Worm (Caenorhabditis elegans): ENCODE measurements around the gene C06A6.4.
A peak's percentile ranks its signal among the peaks of the same experiment; 100 is the strongest.

Gene C06A6.4

ce11 chrIV:7796432-7797113 is 32.5 kb downstream of the C06A6.4 start, which contains the start of gene sgo-1:
sgo-1 (minus strand) TSS chrIV:7796482.
- TF ChIP-seq dao-5 (tag; optimal IDR thresholded peaks at IDR 0.05) (no peak), him-1 (tag; optimal IDR thresholded peaks at IDR 0.05) (no peak), W03F9.2 (tag; optimal IDR thresholded peaks at IDR 0.05) (peak; percentile 52)

DNA sequence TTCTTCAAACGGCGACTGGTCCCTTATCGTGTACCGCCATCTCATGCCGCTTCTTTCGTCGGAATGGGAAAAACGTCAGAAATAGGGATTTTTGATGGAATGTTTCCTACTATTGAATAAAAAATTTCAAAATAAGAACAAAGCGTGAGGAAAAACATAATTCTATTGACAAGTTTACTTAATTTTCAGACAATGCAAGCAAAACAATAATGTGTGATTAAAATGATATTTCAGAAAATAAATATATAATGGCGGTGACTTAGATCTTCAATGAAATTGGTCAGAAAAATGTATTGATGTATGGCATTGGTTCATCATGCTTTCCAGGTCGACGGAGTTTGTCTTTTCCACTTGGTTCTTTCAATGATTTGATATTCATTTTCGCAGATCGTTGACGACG is 34.4 kb downstream of the C06A6.4 start, which contains the start of gene ntp-1:
Gene ntp-1, minus strand, starts transcription at position 101 of the 400 bp plus-strand sequence.
- TF ChIP-seq him-1 (tag; optimal IDR thresholded peaks at IDR 0.05) (no peak), W03F9.2 (tag; optimal IDR thresholded peaks at IDR 0.05) (no peak), dao-5 (tag; optimal IDR thresholded peaks at IDR 0.05) (no peak)

- TF ChIP-seq dao-5 (tag; optimal IDR thresholded peaks at IDR 0.05) (no peak), him-1 (tag; optimal IDR thresholded peaks at IDR 0.05) (no peak), W03F9.2 (tag; optimal IDR thresholded peaks at IDR 0.05) (no peak)
Observed at ce11 chrIV:7791821-7792446, 37.2 kb downstream of the C06A6.4 start, which contains the start of gene C33H5.13. C33H5.13 (minus strand) TSS chrIV:7792263.

DNA sequence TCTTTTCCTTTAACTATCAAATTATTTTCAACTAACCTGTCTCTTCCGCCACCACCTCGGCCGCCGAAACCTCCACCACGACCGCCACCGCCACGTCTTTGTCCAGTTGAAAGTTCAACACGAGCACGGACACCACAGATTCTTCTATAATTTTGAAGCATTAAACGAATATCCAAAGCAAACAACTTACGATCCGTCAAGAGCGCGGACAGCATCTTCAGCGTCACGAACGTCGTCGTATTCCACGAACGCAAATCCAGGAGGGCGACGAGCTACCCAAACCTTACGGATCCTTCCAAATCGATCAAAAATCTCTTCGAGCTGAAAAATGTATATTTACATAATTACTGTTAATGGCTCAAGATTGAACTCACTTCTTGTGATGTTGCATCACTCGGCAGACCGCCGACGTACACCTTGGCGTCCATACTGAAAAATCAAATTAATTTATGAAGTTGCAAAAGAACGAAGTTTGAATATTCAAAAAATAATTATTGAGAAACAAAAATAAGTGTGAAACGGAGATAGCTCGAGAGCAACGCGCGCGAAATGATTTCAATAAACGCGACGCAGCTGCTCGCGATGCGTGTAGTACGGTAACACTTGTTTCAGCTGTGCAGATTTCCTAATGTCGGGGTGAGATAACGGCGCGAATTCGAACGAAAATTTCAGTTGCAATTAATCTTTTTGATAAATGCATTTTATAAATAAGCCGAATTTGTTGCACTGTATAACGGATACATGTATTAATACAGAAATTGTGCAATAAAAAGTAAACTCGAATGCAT is 38.1 kb downstream of the C06A6.4 start, which contains the start of gene rsp-6:
Gene rsp-6, minus strand, starts transcription at position 429 of the 788 bp plus-strand sequence.
- peak; percentile 29 for TF ChIP-seq him-1 (tag; optimal IDR thresholded peaks at IDR 0.05)
- TF ChIP-seq W03F9.2 (tag; optimal IDR thresholded peaks at IDR 0.05), result peak; percentile 85
- no peak for TF ChIP-seq dao-5 (tag; optimal IDR thresholded peaks at IDR 0.05)

- no peak for TF ChIP-seq him-1 (tag; optimal IDR thresholded peaks at IDR 0.05)
- TF ChIP-seq W03F9.2 (tag; optimal IDR thresholded peaks at IDR 0.05), result no peak
- no peak for TF ChIP-seq dao-5 (tag; optimal IDR thresholded peaks at IDR 0.05)
Observed at ce11 chrIV:7790151-7790691, 38.9 kb downstream of the C06A6.4 start.

DNA sequence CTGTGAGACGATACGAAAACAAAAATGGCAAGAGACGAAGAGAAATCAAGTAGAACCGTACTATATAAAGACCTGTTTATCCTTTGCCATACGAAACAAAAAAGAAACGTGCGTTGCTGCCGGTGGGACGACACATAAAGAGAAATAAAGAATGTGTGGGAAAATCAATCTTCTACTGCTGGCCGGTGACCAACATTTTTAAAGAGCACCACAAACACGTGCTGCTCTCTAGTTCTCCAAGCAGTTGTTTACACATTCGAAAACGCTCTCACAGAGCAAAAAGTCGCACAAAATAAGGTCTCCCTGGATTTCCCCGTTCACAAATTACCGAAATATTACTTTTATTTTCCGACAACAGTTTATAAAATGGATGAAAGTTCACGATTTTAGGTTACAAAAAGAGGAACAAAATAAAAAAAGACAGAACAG is 39.6 kb downstream of the C06A6.4 start, which contains the start of gene imp-3:
Gene imp-3, minus strand, starts transcription at position 93 of the 429 bp plus-strand sequence.
- TF ChIP-seq W03F9.2 (tag; optimal IDR thresholded peaks at IDR 0.05) (no peak), dao-5 (tag; optimal IDR thresholded peaks at IDR 0.05) (no peak), him-1 (tag; optimal IDR thresholded peaks at IDR 0.05) (no peak)

ce11 chrIV:7785506-7786065 is 43.5 kb downstream of the C06A6.4 start, which contains the start of gene tag-322:
tag-322 (minus strand) TSS chrIV:7785556.
- TF ChIP-seq dao-5 (tag; optimal IDR thresholded peaks at IDR 0.05) (no peak), W03F9.2 (tag; optimal IDR thresholded peaks at IDR 0.05) (peak; percentile 73)

ce11 chrIV:7783801-7784411 is 45.2 kb downstream of the C06A6.4 start, which contains the start of gene tag-321:
tag-321 (minus strand) TSS chrIV:7783851.
- TF ChIP-seq dao-5 (tag; optimal IDR thresholded peaks at IDR 0.05) (no peak), him-1 (tag; optimal IDR thresholded peaks at IDR 0.05) (no peak), W03F9.2 (tag; optimal IDR thresholded peaks at IDR 0.05) (no peak)

DNA sequence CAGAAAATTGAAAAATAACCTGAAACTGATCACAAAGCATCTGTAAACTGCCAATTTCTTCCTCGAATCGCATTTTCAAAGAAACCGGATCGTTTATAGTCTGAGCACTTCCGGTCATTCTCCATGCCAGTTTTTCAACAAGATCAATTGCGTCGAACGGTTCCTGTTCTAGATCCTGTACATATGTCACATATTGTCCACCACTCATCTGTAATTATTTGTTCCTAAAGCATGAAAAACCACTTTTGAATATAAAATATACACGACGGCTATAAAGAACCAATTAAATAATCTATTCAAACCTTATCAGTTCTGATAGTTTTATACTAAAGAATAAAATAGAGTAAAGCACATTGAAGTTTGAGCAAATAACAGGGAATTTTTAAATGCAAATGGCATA is 46.8 kb downstream of the C06A6.4 start, which contains the start of gene sec-10:
Gene sec-10, minus strand, starts transcription at position 208 of the 400 bp plus-strand sequence.
- no peak for TF ChIP-seq dao-5 (tag; optimal IDR thresholded peaks at IDR 0.05)
- TF ChIP-seq W03F9.2 (tag; optimal IDR thresholded peaks at IDR 0.05), result no peak
- TF ChIP-seq him-1 (tag; optimal IDR thresholded peaks at IDR 0.05), result no peak

DNA sequence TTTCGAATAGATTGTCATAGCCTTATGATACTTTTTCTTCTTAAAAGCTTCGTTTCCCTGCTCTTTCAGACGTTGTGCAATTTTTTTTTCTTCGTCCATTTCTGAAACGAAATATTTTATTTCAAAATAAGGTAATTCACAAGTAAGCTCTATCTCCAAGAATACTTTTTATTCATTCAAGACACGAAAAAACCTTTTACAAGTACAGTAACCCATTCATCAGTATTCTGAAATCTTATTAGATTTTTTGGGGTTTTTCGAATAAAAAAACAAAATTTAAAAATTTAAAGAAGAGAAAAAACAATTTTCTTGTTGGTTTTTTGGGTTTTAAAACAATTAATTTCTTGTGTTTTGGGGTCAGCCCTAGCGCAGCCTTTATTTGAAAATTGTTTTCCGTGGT is 50.2 kb downstream of the C06A6.4 start, which contains the start of gene rpap-3:
Gene rpap-3, minus strand, starts transcription at position 101 of the 400 bp plus-strand sequence.
- TF ChIP-seq W03F9.2 (tag; optimal IDR thresholded peaks at IDR 0.05) (no peak), him-1 (tag; optimal IDR thresholded peaks at IDR 0.05) (no peak), dao-5 (tag; optimal IDR thresholded peaks at IDR 0.05) (no peak)

Measured in whole organism, L4/young adult.